Worm (Caenorhabditis elegans) whole organism, L4 larva: ENCODE data around the gene fipr-19.
A peak's percentile ranks its signal among the peaks of the same experiment; 100 is the strongest.

ENCODE experiments used
- F37D6.2 ChIP-seq: sonication (generic microtip); optimal IDR thresholded peaks from 2 replicates; lab custom pipeline; 2016; ENCODE audit warnings: mild to moderate bottlenecking, missing genetic modification characterization, missing compliant biosample characterization
- F49E8.2 ChIP-seq: sonication (generic microtip); optimal IDR thresholded peaks from 2 replicates; lab custom pipeline; 2016; ENCODE audit warnings: missing compliant biosample characterization, mild to moderate bottlenecking, missing genetic modification characterization, borderline replicate concordance
- R02D3.7 ChIP-seq: fragments of 150-350 bp; sonication (generic microtip); optimal IDR thresholded peaks from 3 replicates; lab custom pipeline; 2014; ENCODE audit warnings: missing biosample characterization, missing genetic modification characterization
- T20F7.1 ChIP-seq: fragments of 200-800 bp; sonication (Bioruptor generic); optimal IDR thresholded peaks from 2 replicates; lab custom pipeline; 2018; ENCODE audit warnings: mild to moderate bottlenecking, missing genetic modification characterization, missing compliant biosample characterization
- T26A8.4 ChIP-seq: fragments of 200-800 bp; sonication (Bioruptor generic); IDR thresholded peaks from 2 replicates; pipeline ENCODE4 v1.3.6; 2022; ENCODE audit warnings: missing genetic modification characterization, missing compliant biosample characterization
- Y105C5A.15 ChIP-seq: fragments of 200-800 bp; sonication (Bioruptor generic); IDR thresholded peaks from 2 replicates; pipeline ENCODE4 v1.3.6; 2022; ENCODE audit warnings: missing genetic modification characterization, missing compliant biosample characterization
- Y48G9A.11 ChIP-seq: fragments of 200-800 bp; sonication (Bioruptor generic); IDR thresholded peaks from 2 replicates; pipeline ENCODE4 v1.3.6; 2022; ENCODE audit warnings: missing genetic modification reagents, missing genetic modification characterization, missing compliant biosample characterization
- Y75B8A.6 ChIP-seq: fragments of 200-800 bp; sonication (Bioruptor generic); IDR thresholded peaks from 2 replicates; pipeline ENCODE4 v1.3.6; 2022; ENCODE audit warnings: missing genetic modification reagents, missing genetic modification characterization, missing compliant biosample characterization
- ZK337.2 ChIP-seq: fragments of 200-800 bp; sonication (Bioruptor generic); IDR thresholded peaks from 2 replicates; pipeline ENCODE4 v1.3.6; 2022; ENCODE audit warnings: missing genetic modification reagents, missing genetic modification characterization, missing compliant biosample characterization
- ZK546.5 ChIP-seq, 2 experiments: sonication (generic microtip); optimal IDR thresholded peaks; 2 replicates each; lab custom pipeline; 2017; ENCODE audit warnings: missing biosample characterization in 2 of 2, missing genetic modification characterization in 2 of 2
- aha-1 ChIP-seq: fragments of 150-350 bp; peaks from one replicate; lab custom pipeline; 2014; ENCODE audit warnings: missing biosample characterization, missing genetic modification characterization
- aly-2 ChIP-seq: sonication (generic microtip); optimal IDR thresholded peaks from 2 replicates; lab custom pipeline; 2018; ENCODE audit warnings: missing biosample characterization, missing genetic modification characterization
- ama-1 ChIP-seq: fragments of 150-350 bp; optimal IDR thresholded peaks from 2 replicates; lab custom pipeline; 2014; ENCODE audit warnings: inconsistent platforms, mixed read lengths
- daf-16 ChIP-seq, 3 experiments: sonication (generic microtip); optimal IDR thresholded peaks; 2 replicates each; lab custom pipeline; 2016 to 2017; ENCODE audit warnings: missing genetic modification characterization in 3 of 3, missing genetic modification reagents in 3 of 3, mild to moderate bottlenecking in 2 of 3, missing compliant biosample characterization in 2 of 3, missing biosample characterization in 1 of 3, moderate library complexity in 1 of 3
- dmd-6 ChIP-seq: fragments of 200-800 bp; sonication (Bioruptor generic); IDR thresholded peaks from 2 replicates; pipeline ENCODE4 v1.3.6; 2022; ENCODE audit warnings: missing genetic modification reagents, missing genetic modification characterization, missing compliant biosample characterization
- dpl-1 ChIP-seq: fragments of 150-350 bp; optimal IDR thresholded peaks from 2 replicates; lab custom pipeline; 2014; ENCODE audit warnings: missing biosample characterization, missing genetic modification reagents, missing genetic modification characterization
- duxl-1 ChIP-seq: sonication (generic microtip); optimal IDR thresholded peaks from 2 replicates; lab custom pipeline; 2016; ENCODE audit warnings: mild to moderate bottlenecking, missing genetic modification characterization, moderate library complexity, missing compliant biosample characterization; ENCODE audit not compliant: poor library complexity
- dve-1 ChIP-seq: sonication (generic microtip); optimal IDR thresholded peaks from 2 replicates; lab custom pipeline; 2017; ENCODE audit warnings: antibody characterized with exemption, mild to moderate bottlenecking, missing genetic modification characterization, missing compliant biosample characterization; ENCODE audit not compliant: insufficient read depth
- egl-43 ChIP-seq: fragments of 200-800 bp; sonication (Bioruptor generic); IDR thresholded peaks from 2 replicates; pipeline ENCODE4 v1.3.6; 2022; ENCODE audit warnings: missing genetic modification reagents, missing genetic modification characterization, missing compliant biosample characterization
- hlh-11 ChIP-seq: fragments of 200-800 bp; sonication (Bioruptor generic); optimal IDR thresholded peaks from 2 replicates; lab custom pipeline; 2018; ENCODE audit warnings: mild to moderate bottlenecking, missing genetic modification characterization, missing compliant biosample characterization
- lim-7 ChIP-seq: fragments of 200-800 bp; sonication (Bioruptor generic); IDR thresholded peaks from 2 replicates; pipeline ENCODE4 v1.3.6; 2022; ENCODE audit warnings: missing genetic modification characterization, missing compliant biosample characterization
- lin-1 ChIP-seq: fragments of 200-800 bp; sonication (Bioruptor generic); IDR thresholded peaks from 2 replicates; pipeline ENCODE4 v1.3.6; 2022; ENCODE audit warnings: missing genetic modification reagents, missing genetic modification characterization, missing compliant biosample characterization
- lin-29 ChIP-seq: fragments of 200-800 bp; sonication (Bioruptor generic); IDR thresholded peaks from 2 replicates; pipeline ENCODE4 v1.3.6; 2022; ENCODE audit warnings: missing genetic modification reagents, missing genetic modification characterization, missing compliant biosample characterization
- lin-38 ChIP-seq: fragments of 200-800 bp; sonication (Bioruptor generic); IDR thresholded peaks from 2 replicates; pipeline ENCODE4 v1.3.6; 2022; ENCODE audit warnings: missing genetic modification reagents, missing genetic modification characterization, missing compliant biosample characterization
- lin-39 ChIP-seq: fragments of 150-350 bp; optimal IDR thresholded peaks from 2 replicates; lab custom pipeline; 2014; ENCODE audit warnings: missing biosample characterization, missing genetic modification reagents, missing genetic modification characterization
- mdl-1 ChIP-seq, 2 experiments: fragments of 150-350 bp in 1 of 2; sonication (generic microtip) in 1 of 2; optimal IDR thresholded peaks; 2 replicates each; lab custom pipeline; 2014 to 2017; ENCODE audit warnings: missing biosample characterization in 2 of 2, missing genetic modification characterization in 2 of 2
- mdt-29 ChIP-seq: fragments of 200-800 bp; sonication (Bioruptor generic); IDR thresholded peaks from 2 replicates; pipeline ENCODE4 v1.3.6; 2022; ENCODE audit warnings: missing genetic modification reagents, missing genetic modification characterization, missing compliant biosample characterization
- mep-1 ChIP-seq: fragments of 150-350 bp; sonication (generic microtip); optimal IDR thresholded peaks from 3 replicates; lab custom pipeline; 2014; ENCODE audit warnings: missing biosample characterization, missing genetic modification characterization
- mxl-2 ChIP-seq: fragments of 200-800 bp; sonication (Bioruptor generic); conservative IDR thresholded peaks from 2 replicates; pipeline ENCODE4 v1.3.6; 2022; ENCODE audit warnings: missing genetic modification reagents, missing genetic modification characterization, missing compliant biosample characterization
- nhr-102 ChIP-seq: sonication (generic microtip); optimal IDR thresholded peaks from 2 replicates; lab custom pipeline; 2016; ENCODE audit warnings: mild to moderate bottlenecking, missing genetic modification characterization, moderate library complexity, missing compliant biosample characterization
- nhr-11 ChIP-seq: fragments of 150-350 bp; optimal IDR thresholded peaks from 2 replicates; lab custom pipeline; 2014; ENCODE audit warnings: missing biosample characterization, missing genetic modification characterization
- nhr-237 ChIP-seq: sonication (generic microtip); optimal IDR thresholded peaks from 2 replicates; lab custom pipeline; 2017; ENCODE audit warnings: missing biosample characterization, missing genetic modification characterization
- nhr-48 ChIP-seq: sonication (generic microtip); optimal IDR thresholded peaks from 2 replicates; lab custom pipeline; 2016; ENCODE audit warnings: mild to moderate bottlenecking, missing genetic modification characterization, missing compliant biosample characterization
- nhr-6 ChIP-seq: fragments of 150-350 bp; optimal IDR thresholded peaks from 2 replicates; lab custom pipeline; 2014; ENCODE audit warnings: missing biosample characterization, missing genetic modification characterization
- pha-4 ChIP-seq, 2 experiments: fragments of 150-350 bp in 1 of 2; fragments of 200-800 bp in 1 of 2; sonication (Bioruptor generic) in 1 of 2; IDR thresholded peaks in 1 of 2; optimal IDR thresholded peaks in 1 of 2; 2 replicates each; pipeline versions ENCODE4 v1.3.6 to Lab custom; 2014 to 2022; ENCODE audit warnings: missing genetic modification characterization in 2 of 2, missing genetic modification reagents in 2 of 2, missing biosample characterization in 1 of 2, missing compliant biosample characterization in 1 of 2
- pqm-1 ChIP-seq: sonication (generic microtip); optimal IDR thresholded peaks from 2 replicates; lab custom pipeline; 2017; ENCODE audit warnings: missing biosample characterization, missing genetic modification characterization
- rbr-2 ChIP-seq: sonication (generic microtip); optimal IDR thresholded peaks from 2 replicates; lab custom pipeline; 2016; ENCODE audit warnings: missing genotype, missing genetic modification characterization, missing compliant biosample characterization
- saeg-2 ChIP-seq: fragments of 200-800 bp; sonication (Bioruptor generic); IDR thresholded peaks from 2 replicates; pipeline ENCODE4 v1.3.6; 2022; ENCODE audit warnings: missing genetic modification reagents, missing genetic modification characterization, missing compliant biosample characterization
- sdz-12 ChIP-seq: fragments of 200-800 bp; sonication (Bioruptor generic); optimal IDR thresholded peaks from 2 replicates; lab custom pipeline; 2018; ENCODE audit warnings: mild to moderate bottlenecking, missing genetic modification characterization, missing compliant biosample characterization
- set-16 ChIP-seq: fragments of 200-800 bp; sonication (Bioruptor generic); IDR thresholded peaks from 2 replicates; pipeline ENCODE4 v1.3.6; 2022; ENCODE audit warnings: missing genetic modification reagents, missing genetic modification characterization, missing compliant biosample characterization
- snpc-1.2 ChIP-seq: fragments of 200-800 bp; sonication (Bioruptor generic); IDR thresholded peaks from 2 replicates; pipeline ENCODE4 v1.3.6; 2022; ENCODE audit warnings: missing genetic modification reagents, missing genetic modification characterization, missing compliant biosample characterization
- snpc-4 ChIP-seq: fragments of 150-350 bp; optimal IDR thresholded peaks from 2 replicates; lab custom pipeline; 2014; ENCODE audit warnings: missing biosample characterization, missing genetic modification characterization
- spr-1 ChIP-seq: sonication (generic microtip); optimal IDR thresholded peaks from 2 replicates; lab custom pipeline; 2016; ENCODE audit warnings: mild to moderate bottlenecking, missing genetic modification characterization, missing compliant biosample characterization
- tag-97 ChIP-seq: fragments of 200-800 bp; sonication (Bioruptor generic); IDR thresholded peaks from 2 replicates; pipeline ENCODE4 v1.3.6; 2022; ENCODE audit warnings: missing genetic modification characterization, missing compliant biosample characterization
- unc-130 ChIP-seq: sonication (generic microtip); optimal IDR thresholded peaks from 2 replicates; lab custom pipeline; 2016; ENCODE audit warnings: missing genetic modification reagents, missing genetic modification characterization, missing compliant biosample characterization
- unc-62 ChIP-seq, 3 experiments: fragments of 150-350 bp in 1 of 3; sonication (generic microtip); optimal IDR thresholded peaks in 2 of 3; peaks in 1 of 3; 1 replicate in 1 of 3; 2 replicates in 2 of 3; lab custom pipeline; 2014 to 2017; ENCODE audit warnings: missing biosample characterization in 3 of 3, missing genetic modification characterization in 3 of 3, missing genetic modification reagents in 3 of 3, missing genotype in 1 of 3
- zag-1 ChIP-seq: fragments of 150-350 bp; optimal IDR thresholded peaks from 2 replicates; lab custom pipeline; 2014; ENCODE audit warnings: missing biosample characterization, missing genetic modification characterization
- zfp-2 ChIP-seq: sonication (generic microtip); optimal IDR thresholded peaks from 2 replicates; lab custom pipeline; 2016; ENCODE audit warnings: mild to moderate bottlenecking, missing genetic modification characterization, missing compliant biosample characterization
- zip-11 ChIP-seq: fragments of 200-800 bp; sonication (Bioruptor generic); IDR thresholded peaks from 2 replicates; pipeline ENCODE4 v1.3.6; 2022; ENCODE audit warnings: missing genetic modification characterization, missing compliant biosample characterization
- zip-2 ChIP-seq: fragments of 150-350 bp; optimal IDR thresholded peaks from 2 replicates; lab custom pipeline; 2014; ENCODE audit warnings: missing biosample characterization, missing genetic modification characterization
- ztf-11 ChIP-seq: fragments of 150-350 bp; optimal IDR thresholded peaks from 2 replicates; lab custom pipeline; 2014; ENCODE audit warnings: missing biosample characterization, missing genetic modification characterization

The fipr-19 gene

ce11 chrIII:7499421-7499902, 40.7 kb upstream of the fipr-19 start, which contains the start of the genes C07H6.9 and sap-140 (continued):
- no peak for TF ChIP-seq ztf-11 (tag; lab: Kevin White, UChicago)
- TF ChIP-seq mdl-1 (tag; optimal IDR thresholded peaks at IDR 0.05; lab: Kevin White, UChicago) = no peak
- TF ChIP-seq pqm-1 (tag; lab: Kevin White, UChicago) = no peak
- peak; percentile 56 for TF ChIP-seq F37D6.2 (tag; lab: Kevin White, UChicago)
- peak; percentile 22 for TF ChIP-seq ama-1 (lab: Kevin White, UChicago)
- TF ChIP-seq mdt-29 (GFP tag; lab: Robert Waterston, UW) = no peak
- no peak for TF ChIP-seq zip-11 (GFP tag; lab: Robert Waterston, UW)
- peak; percentile 58 for TF ChIP-seq duxl-1 (tag; lab: Kevin White, UChicago)
- TF ChIP-seq nhr-48 (tag; lab: Kevin White, UChicago) = no peak
- TF ChIP-seq lin-29 (GFP tag; lab: Robert Waterston, UW) = no peak
- TF ChIP-seq dmd-6 (GFP tag; lab: Robert Waterston, UW) = peak; percentile 53
- no peak for TF ChIP-seq R02D3.7 (tag; lab: Kevin White, UChicago)
- no peak for TF ChIP-seq Y75B8A.6 (GFP tag; lab: Robert Waterston, UW)
- no peak for TF ChIP-seq nhr-11
- TF ChIP-seq dpl-1 (GFP tag; lab: Kevin White, UChicago) = peak; percentile 95
- TF ChIP-seq Y105C5A.15 = no peak
- TF ChIP-seq zag-1 (tag; lab: Kevin White, UChicago) = no peak
- TF ChIP-seq nhr-237 (tag; lab: Kevin White, UChicago) = no peak
- no peak for TF ChIP-seq unc-62 (GFP tag; optimal IDR thresholded peaks at IDR 0.05 in 1 of 2; lab: Kevin White, UChicago)
- no peak for TF ChIP-seq unc-62 (tag; optimal IDR thresholded peaks at IDR 0.05; lab: Kevin White, UChicago)
- no peak for TF ChIP-seq Y48G9A.11 (GFP tag; lab: Robert Waterston, UW)
- no peak for TF ChIP-seq snpc-1.2 (GFP tag; lab: Robert Waterston, UW)
- TF ChIP-seq tag-97 (GFP tag; lab: Robert Waterston, UW) = no peak
- peak; percentile 73 for TF ChIP-seq dve-1 (tag; lab: Kevin White, UChicago)
- no peak for TF ChIP-seq lim-7
- peak in 1 of 2 experiments; percentile 15 for TF ChIP-seq daf-16 (GFP tag; optimal IDR thresholded peaks at IDR 0.05; lab: Kevin White, UChicago)
- TF ChIP-seq daf-16 (tag; optimal IDR thresholded peaks at IDR 0.05; lab: Kevin White, UChicago) = peak; percentile 47
- TF ChIP-seq T20F7.1 (GFP tag; lab: Kevin White, UChicago) = peak; percentile 61
- TF ChIP-seq sdz-12 = no peak
- peak; percentile 35 for TF ChIP-seq zip-2 (tag; lab: Kevin White, UChicago)
- peak; percentile 66 for TF ChIP-seq nhr-6 (tag; lab: Kevin White, UChicago)
- TF ChIP-seq aly-2 (tag; lab: Kevin White, UChicago) = no peak
- TF ChIP-seq lin-38 (GFP tag; lab: Robert Waterston, UW) = peak; percentile 74
- no peak for TF ChIP-seq lin-1 (GFP tag; lab: Robert Waterston, UW)
- 0 out of 2 replicates have a peak, but pooled peaks have one; percentile 24 for TF ChIP-seq pha-4 (GFP tag; IDR thresholded peaks at IDR 0.05; lab: Robert Waterston, UW)
- no peak for TF ChIP-seq pha-4 (tag; optimal IDR thresholded peaks at IDR 0.05; lab: Kevin White, UChicago)
- TF ChIP-seq lin-39 (tag; lab: Kevin White, UChicago) = no peak
- peak; percentile 66 for TF ChIP-seq nhr-102 (tag; lab: Kevin White, UChicago)
- TF ChIP-seq spr-1 (tag; lab: Kevin White, UChicago) = peak; percentile 25
- no peak for TF ChIP-seq set-16
- no peak for TF ChIP-seq unc-130 (GFP tag; lab: Kevin White, UChicago)
- TF ChIP-seq ZK337.2 = no peak
- peak; percentile 62 for TF ChIP-seq hlh-11 (tag; lab: Kevin White, UChicago)
- no peak for TF ChIP-seq mxl-2
- TF ChIP-seq F49E8.2 (tag; lab: Kevin White, UChicago) = no peak
- no peak for TF ChIP-seq snpc-4 (tag; lab: Kevin White, UChicago)
- peak; percentile 99 for TF ChIP-seq aha-1
- peak; percentile 59 for TF ChIP-seq rbr-2 (tag; lab: Kevin White, UChicago)
- no peak for TF ChIP-seq egl-43 (GFP tag; lab: Robert Waterston, UW)
- TF ChIP-seq T26A8.4 = peak; percentile 61
- no peak for TF ChIP-seq saeg-2 (GFP tag; lab: Robert Waterston, UW)
- TF ChIP-seq mep-1 (tag; lab: Kevin White, UChicago) = peak; percentile 72
- TF ChIP-seq zfp-2 (tag; lab: Kevin White, UChicago) = no peak
- no peak for TF ChIP-seq ZK546.5 (tag; optimal IDR thresholded peaks at IDR 0.05; lab: Kevin White, UChicago)
